Fruit fly (Drosophila melanogaster) whole organism, embryonic: ENCODE results near the gene Snm1.

Source experiments
- Atf6 ChIP-seq: fragments of 200-800 bp; sonication (Bioruptor generic); IDR thresholded peaks from 2 replicates; pipeline ENCODE4 v1.3.6; 2022; ENCODE audit warnings: missing biosample characterization, missing genetic modification characterization
- Blimp-1 ChIP-seq: fragments of 200-800 bp; sonication (Bioruptor generic); optimal IDR thresholded peaks from 3 replicates; lab custom pipeline; 2018; ENCODE audit warnings: missing biosample characterization, missing genetic modification characterization, mild to moderate bottlenecking, moderate library complexity, missing genetic modification reagents
- CG1024 ChIP-seq: fragments of 200-800 bp; sonication (Bioruptor generic); IDR thresholded peaks from 2 replicates; pipeline ENCODE4 v1.3.6; 2022; ENCODE audit warnings: missing biosample characterization, missing genetic modification characterization
- CG10267 ChIP-seq: fragments of 200-800 bp; sonication (Bioruptor generic); optimal IDR thresholded peaks from 2 replicates; lab custom pipeline; 2018; ENCODE audit warnings: missing biosample characterization, mild to moderate bottlenecking, missing genetic modification characterization, moderate library complexity
- CG10366 ChIP-seq: fragments of 200-800 bp; sonication (Bioruptor generic); IDR thresholded peaks from 2 replicates; pipeline ENCODE4 v1.3.6; 2022; ENCODE audit warnings: missing biosample characterization, missing genetic modification characterization
- CG10431 ChIP-seq: fragments of 200-800 bp; sonication (Bioruptor generic); optimal IDR thresholded peaks from 3 replicates; lab custom pipeline; 2018; ENCODE audit warnings: missing biosample characterization, mild to moderate bottlenecking, missing genetic modification characterization
- CG15011 ChIP-seq: fragments of 200-800 bp; sonication (Bioruptor generic); optimal IDR thresholded peaks from 3 replicates; lab custom pipeline; 2018; ENCODE audit warnings: missing biosample characterization, mild to moderate bottlenecking, missing genetic modification characterization
- CG15514 ChIP-seq: fragments of 200-800 bp; sonication (Bioruptor generic); optimal IDR thresholded peaks from 3 replicates; lab custom pipeline; 2017; ENCODE audit warnings: missing biosample characterization, missing genetic modification characterization, mild to moderate bottlenecking, moderate library complexity, missing genetic modification reagents
- CG1602 ChIP-seq: fragments of 200-800 bp; sonication (Bioruptor generic); optimal IDR thresholded peaks from 3 replicates; lab custom pipeline; 2016; ENCODE audit warnings: missing biosample characterization, missing genetic modification characterization
- CG17359 ChIP-seq: fragments of 200-800 bp; sonication (Bioruptor generic); optimal IDR thresholded peaks from 3 replicates; lab custom pipeline; 2018; ENCODE audit warnings: missing biosample characterization, mild to moderate bottlenecking, missing genetic modification characterization, moderate library complexity
- CG17802 ChIP-seq: fragments of 200-800 bp; sonication (Bioruptor generic); optimal IDR thresholded peaks from 2 replicates; lab custom pipeline; 2018; ENCODE audit warnings: missing biosample characterization, mild to moderate bottlenecking, missing genetic modification characterization, moderate library complexity
- CG18599 ChIP-seq: fragments of 200-800 bp; sonication (Bioruptor generic); optimal IDR thresholded peaks from 3 replicates; lab custom pipeline; 2017; ENCODE audit warnings: missing biosample characterization, missing genetic modification characterization, mild to moderate bottlenecking, moderate library complexity, missing genetic modification reagents
- CG2120 ChIP-seq: fragments of 200-800 bp; sonication (Bioruptor generic); optimal IDR thresholded peaks from 3 replicates; lab custom pipeline; 2016; ENCODE audit warnings: missing biosample characterization, missing genetic modification characterization
- CG2875 ChIP-seq: fragments of 200-800 bp; sonication (Bioruptor generic); optimal IDR thresholded peaks from 2 replicates; lab custom pipeline; 2017; ENCODE audit warnings: missing biosample characterization, mild to moderate bottlenecking, missing genetic modification characterization, missing genetic modification reagents
- CG34224 ChIP-seq: fragments of 200-800 bp; sonication (Bioruptor generic); IDR thresholded peaks from 3 replicates; pipeline ENCODE4 v1.3.6; 2022; ENCODE audit warnings: missing biosample characterization, missing genetic modification characterization; ENCODE audit not compliant: partially characterized antibody
- CG4282 ChIP-seq: fragments of 200-800 bp; sonication (Bioruptor generic); optimal IDR thresholded peaks from 2 replicates; lab custom pipeline; 2016; ENCODE audit warnings: missing biosample characterization, missing genetic modification characterization
- CG5245 ChIP-seq: fragments of 200-800 bp; sonication (Bioruptor generic); optimal IDR thresholded peaks from 3 replicates; lab custom pipeline; 2016; ENCODE audit warnings: missing biosample characterization, missing genetic modification characterization
- CG6654 ChIP-seq: fragments of 200-800 bp; sonication (Bioruptor generic); optimal IDR thresholded peaks from 2 replicates; lab custom pipeline; 2017; ENCODE audit warnings: missing biosample characterization, mild to moderate bottlenecking, missing genetic modification characterization
- CG7271 ChIP-seq: fragments of 200-800 bp; sonication (Bioruptor generic); optimal IDR thresholded peaks from 2 replicates; lab custom pipeline; 2018; ENCODE audit warnings: missing biosample characterization, mild to moderate bottlenecking, missing genetic modification characterization, moderate library complexity
- CG8924 ChIP-seq: fragments of 200-800 bp; optimal IDR thresholded peaks from 3 replicates; lab custom pipeline; 2019; ENCODE audit warnings: missing biosample characterization, mild to moderate bottlenecking, missing genetic modification characterization, moderate library complexity
- CTCF ChIP-seq: fragments of 200-800 bp; sonication (Bioruptor generic); optimal IDR thresholded peaks from 2 replicates; lab custom pipeline; 2017; ENCODE audit warnings: missing biosample characterization, mild to moderate bottlenecking, missing genetic modification characterization, moderate library complexity
- D19B ChIP-seq: fragments of 200-800 bp; sonication (Bioruptor generic); optimal IDR thresholded peaks from 2 replicates; lab custom pipeline; 2017; ENCODE audit warnings: missing biosample characterization, mild to moderate bottlenecking, missing genetic modification characterization
- Dbx ChIP-seq: fragments of 200-800 bp; sonication (Bioruptor generic); IDR thresholded peaks from 3 replicates; pipeline ENCODE4 v1.3.6; 2022; ENCODE audit warnings: missing biosample characterization, missing genetic modification characterization
- Dp ChIP-seq: fragments of 200-800 bp; sonication (Bioruptor generic); optimal IDR thresholded peaks from 2 replicates; lab custom pipeline; 2018; ENCODE audit warnings: missing biosample characterization, mild to moderate bottlenecking, missing genetic modification characterization, moderate library complexity
- Dref ChIP-seq: fragments of 200-800 bp; sonication (Bioruptor generic); IDR thresholded peaks from 2 replicates; pipeline ENCODE4 v1.3.6; 2022; ENCODE audit warnings: missing biosample characterization, missing genetic modification characterization
- Eip74EF ChIP-seq, 2 experiments: fragments of 200-800 bp in 1 of 2; fragments of >200 bp in 1 of 2; sonication (Bioruptor generic) in 1 of 2; optimal IDR thresholded peaks; 2 replicates each; lab custom pipeline; 2017 to 2019; ENCODE audit warnings: missing biosample characterization in 2 of 2, missing genetic modification characterization in 2 of 2, mild to moderate bottlenecking in 1 of 2, moderate library complexity in 1 of 2
- Ets97D ChIP-seq: fragments of 200-800 bp; sonication (Bioruptor generic); optimal IDR thresholded peaks from 3 replicates; lab custom pipeline; 2016; ENCODE audit warnings: missing biosample characterization, missing genetic modification characterization
- Gug ChIP-seq: fragments of 200-800 bp; sonication (Bioruptor generic); IDR thresholded peaks from 4 replicates; pipeline ENCODE4 v1.3.6; 2022; ENCODE audit warnings: missing biosample characterization, missing genetic modification characterization
- HHEX ChIP-seq: fragments of 200-800 bp; sonication (Bioruptor generic); optimal IDR thresholded peaks from 3 replicates; lab custom pipeline; 2017; ENCODE audit warnings: missing biosample characterization, mild to moderate bottlenecking, missing genetic modification characterization, missing genetic modification reagents
- HmgZ ChIP-seq: fragments of 200-800 bp; sonication (Bioruptor generic); optimal IDR thresholded peaks from 2 replicates; lab custom pipeline; 2018; ENCODE audit warnings: missing biosample characterization, mild to moderate bottlenecking, missing genetic modification characterization
- NK7.1 ChIP-seq: fragments of 200-800 bp; sonication (Bioruptor generic); optimal IDR thresholded peaks from 3 replicates; lab custom pipeline; 2016; ENCODE audit warnings: missing biosample characterization, missing genetic modification characterization
- Nf-YA ChIP-seq: fragments of 200-800 bp; sonication (Bioruptor generic); IDR thresholded peaks from 2 replicates; pipeline ENCODE4 v1.3.6; 2022; ENCODE audit warnings: missing biosample characterization, missing genetic modification characterization
- Oli ChIP-seq: fragments of 200-800 bp; sonication (Bioruptor generic); optimal IDR thresholded peaks from 2 replicates; lab custom pipeline; 2018; ENCODE audit warnings: missing biosample characterization, mild to moderate bottlenecking, missing genetic modification characterization, moderate library complexity
- Sin3A ChIP-seq: fragments of >200 bp; optimal IDR thresholded peaks from 2 replicates; lab custom pipeline; 2018
- Taf1 ChIP-seq: fragments of 200-800 bp; sonication (Bioruptor generic); IDR thresholded peaks from 2 replicates; pipeline ENCODE4 v1.3.6; 2022; ENCODE audit warnings: missing biosample characterization, missing genetic modification characterization
- Usf ChIP-seq: fragments of 200-800 bp; sonication (Bioruptor generic); optimal IDR thresholded peaks from 2 replicates; lab custom pipeline; 2017; ENCODE audit warnings: missing genotype, missing biosample characterization, missing genetic modification characterization
- Xbp1 ChIP-seq: fragments of 200-800 bp; sonication (Bioruptor generic); optimal IDR thresholded peaks from 3 replicates; lab custom pipeline; 2016; ENCODE audit warnings: missing biosample characterization, mild to moderate bottlenecking, missing genetic modification characterization
- cas ChIP-seq: fragments of 200-800 bp; sonication (Bioruptor generic); IDR thresholded peaks from 2 replicates; pipeline ENCODE4 v1.3.6; 2022; ENCODE audit warnings: missing biosample characterization, missing genetic modification characterization
- dmrt11E ChIP-seq: fragments of 200-800 bp; sonication (Bioruptor generic); optimal IDR thresholded peaks from 3 replicates; lab custom pipeline; 2018; ENCODE audit warnings: missing biosample characterization, mild to moderate bottlenecking, missing genetic modification characterization, moderate library complexity
- dmrt99B ChIP-seq: fragments of 200-800 bp; sonication (Bioruptor generic); optimal IDR thresholded peaks from 2 replicates; lab custom pipeline; 2018; ENCODE audit warnings: missing biosample characterization, mild to moderate bottlenecking, missing genetic modification characterization, moderate library complexity
- ewg ChIP-seq: fragments of 200-800 bp; sonication (Bioruptor generic); optimal IDR thresholded peaks from 3 replicates; lab custom pipeline; 2017; ENCODE audit warnings: mild to moderate bottlenecking, missing biosample characterization, missing genetic modification reagents, missing genetic modification characterization
- eyg ChIP-seq: fragments of 200-800 bp; sonication (Bioruptor generic); optimal IDR thresholded peaks from 3 replicates; lab custom pipeline; 2016; ENCODE audit warnings: missing biosample characterization, missing genetic modification characterization
- fru ChIP-seq: fragments of >200 bp; optimal IDR thresholded peaks from 2 replicates; lab custom pipeline; 2017
- gce ChIP-seq: fragments of 200-800 bp; sonication (Bioruptor generic); IDR thresholded peaks from 3 replicates; pipeline ENCODE4 v1.3.6; 2022; ENCODE audit warnings: missing biosample characterization, missing genetic modification characterization
- hb ChIP-seq: fragments of 200-800 bp; sonication (Bioruptor generic); IDR thresholded peaks from 3 replicates; pipeline ENCODE4 v1.3.6; 2022; ENCODE audit warnings: missing biosample characterization, missing genetic modification characterization; ENCODE audit not compliant: partially characterized antibody
- jumu ChIP-seq: fragments of 200-800 bp; sonication (Bioruptor generic); optimal IDR thresholded peaks from 3 replicates; lab custom pipeline; 2016; ENCODE audit warnings: missing biosample characterization, missing genetic modification characterization
- ken ChIP-seq: fragments of 200-800 bp; sonication (Bioruptor generic); IDR thresholded peaks from 3 replicates; pipeline ENCODE4 v1.3.6; 2022; ENCODE audit warnings: missing biosample characterization, missing genetic modification characterization
- mam ChIP-seq: fragments of 200-800 bp; sonication (Bioruptor generic); optimal IDR thresholded peaks from 3 replicates; lab custom pipeline; 2016; ENCODE audit warnings: missing biosample characterization, missing genetic modification characterization
- phol ChIP-seq: fragments of 200-800 bp; sonication (Bioruptor generic); optimal IDR thresholded peaks from 3 replicates; lab custom pipeline; 2018; ENCODE audit warnings: missing biosample characterization, mild to moderate bottlenecking, missing genetic modification characterization, moderate library complexity
- psq ChIP-seq: fragments of 200-800 bp; sonication (Bioruptor generic); optimal IDR thresholded peaks from 2 replicates; lab custom pipeline; 2017; ENCODE audit warnings: missing biosample characterization, missing genetic modification characterization
- sqz ChIP-seq: fragments of 200-800 bp; sonication (Bioruptor generic); optimal IDR thresholded peaks from 3 replicates; lab custom pipeline; 2018; ENCODE audit warnings: missing biosample characterization, mild to moderate bottlenecking, missing genetic modification characterization
- wdn ChIP-seq: fragments of 200-800 bp; sonication (Bioruptor generic); IDR thresholded peaks from 2 replicates; pipeline ENCODE4 v1.3.6; 2022; ENCODE audit warnings: missing biosample characterization, missing genetic modification characterization

Gene Snm1

DNA sequence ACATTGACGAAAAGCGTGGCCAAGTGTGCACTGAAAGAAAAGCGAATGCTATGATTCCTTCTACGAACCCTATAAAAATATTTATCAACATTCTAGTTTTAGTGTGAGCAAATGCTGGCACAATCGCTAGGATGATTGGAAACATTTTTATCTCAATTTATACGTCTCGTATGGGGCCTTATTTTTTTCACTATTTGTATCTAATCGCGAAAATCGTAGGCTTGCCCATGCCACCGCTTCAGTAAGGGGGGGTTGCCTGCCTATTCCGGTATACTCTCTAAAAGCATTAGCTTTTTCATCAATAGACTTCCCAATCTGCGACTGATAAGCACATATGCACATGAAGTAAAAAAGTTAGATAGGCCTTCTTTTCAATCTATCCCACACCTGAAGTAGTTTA, 10.7 kb downstream of the Snm1 start (continued):
- TF ChIP-seq NK7.1 (GFP tag; lab: Kevin White, UChicago) (peak; percentile 58), dmrt11E (tag; lab: Kevin White, UChicago) (no peak), CG34224 (GFP tag; lab: Robert Waterston, UW) (no peak), wdn (GFP tag; lab: Robert Waterston, UW) (peak; percentile 84; the same call in 1 of the 2 replicates), Eip74EF (GFP tag; optimal IDR thresholded peaks at IDR 0.05; lab: Kevin White, UChicago) (peak in 1 of 2 experiments; percentile 59), Sin3A (lab: Kevin White, UChicago) (no peak), dmrt99B (tag; lab: Kevin White, UChicago) (peak; percentile 88), psq (GFP tag; lab: Kevin White, UChicago) (no peak), CG18599 (GFP tag; lab: Kevin White, UChicago) (peak; percentile 91), CG1602 (GFP tag; lab: Kevin White, UChicago) (peak; percentile 56), CG5245 (GFP tag; lab: Kevin White, UChicago) (peak; percentile 48), CG2120 (GFP tag; lab: Kevin White, UChicago) (peak; percentile 88), CG1024 (peak; percentile 76), CG10431 (GFP tag; lab: Kevin White, UChicago) (no peak), gce (GFP tag; lab: Robert Waterston, UW) (peak; percentile 74), Taf1 (peak; percentile 86), CG10267 (peak; percentile 50), HHEX (peak; percentile 80), ewg (peak; percentile 69), HmgZ (tag; lab: Kevin White, UChicago) (peak; percentile 84), Dbx (GFP tag; lab: Robert Waterston, UW) (peak; percentile 85), cas (GFP tag; lab: Robert Waterston, UW) (peak; percentile 67; the same call in 1 of the 2 replicates), Usf (peak; percentile 11), jumu (GFP tag; lab: Kevin White, UChicago) (peak; percentile 79), Atf6 (peak; percentile 89), Oli (tag; lab: Kevin White, UChicago) (peak; percentile 81), hb (GFP tag; lab: Robert Waterston, UW) (no peak), CG6654 (GFP tag; lab: Kevin White, UChicago) (peak; percentile 19), CG17802 (tag; lab: Kevin White, UChicago) (peak; percentile 59), fru (lab: Kevin White, UChicago) (no peak), CG15011 (peak; percentile 69), CG10366 (GFP tag; lab: Robert Waterston, UW) (peak; percentile 87), CG2875 (GFP tag; lab: Kevin White, UChicago) (peak; percentile 40), CTCF (peak; percentile 14), Ets97D (GFP tag; lab: Kevin White, UChicago) (peak; percentile 38), mam (GFP tag; lab: Kevin White, UChicago) (peak; percentile 65), D19B (GFP tag; lab: Kevin White, UChicago) (peak; percentile 57), Dp (GFP tag; lab: Kevin White, UChicago) (no peak), Gug (GFP tag; lab: Robert Waterston, UW) (peak; percentile 80), Dref (no peak), phol (tag; lab: Kevin White, UChicago) (peak; percentile 69), Nf-YA (GFP tag; lab: Robert Waterston, UW) (peak; percentile 78), CG4282 (GFP tag; lab: Kevin White, UChicago) (peak; percentile 53), CG15514 (GFP tag; lab: Kevin White, UChicago) (peak; percentile 80), Blimp-1 (GFP tag; lab: Kevin White, UChicago) (peak; percentile 69), CG7271 (tag; lab: Kevin White, UChicago) (no peak), CG8924 (peak; percentile 80), CG17359 (tag; lab: Kevin White, UChicago) (peak; percentile 90), Xbp1 (GFP tag; lab: Kevin White, UChicago) (peak; percentile 76), ken (GFP tag; lab: Robert Waterston, UW) (peak; percentile 92), eyg (GFP tag; lab: Kevin White, UChicago) (peak; percentile 77), sqz (GFP tag; lab: Kevin White, UChicago) (no peak)
